Worm (Caenorhabditis elegans): ENCODE data around the gene glr-8.

DNA sequence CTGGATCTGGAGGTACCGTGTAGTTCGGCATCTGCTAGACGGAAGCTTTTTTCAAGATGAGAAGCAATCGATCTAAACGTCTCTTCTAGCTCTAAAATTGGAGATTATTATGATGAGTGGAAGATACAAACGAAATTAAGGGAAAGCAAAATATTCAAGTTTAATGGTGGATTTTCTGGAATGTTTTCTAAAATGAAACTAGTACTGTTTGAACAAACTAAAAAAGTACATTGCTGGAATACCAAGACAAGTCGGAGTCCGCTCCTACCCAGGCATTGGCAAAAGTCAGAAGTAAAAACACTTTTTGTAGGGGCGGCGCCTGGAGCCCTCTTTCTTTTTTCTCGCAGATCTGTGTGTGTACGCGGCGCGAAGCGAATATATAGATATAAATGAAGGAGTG, 21.0 kb upstream of the glr-8 start, which contains the start of gene gar-1:
- TF ChIP-seq B0035.1 (tag; optimal IDR thresholded peaks at IDR 0.05) (no peak), F10E7.11 (tag; optimal IDR thresholded peaks at IDR 0.05) (no peak), sea-2 (GFP tag; IDR thresholded peaks at IDR 0.05) (no peak), sdz-38 (tag; optimal IDR thresholded peaks at IDR 0.05) (no peak), pha-4 (tag; optimal IDR thresholded peaks at IDR 0.05) (no peak), unc-130 (GFP tag; optimal IDR thresholded peaks at IDR 0.05) (no peak), hmg-20 (GFP tag; IDR thresholded peaks at IDR 0.05) (no peak), cebp-1 (GFP tag; IDR thresholded peaks at IDR 0.05) (no peak), cebp-1 (tag; optimal IDR thresholded peaks at IDR 0.05) (no peak)
